Fruit fly (Drosophila melanogaster) whole organism, embryonic: ENCODE results near the gene mei-218.

ENCODE experiments used
- Aef1 ChIP-seq: fragments of 200-800 bp; sonication (Bioruptor generic); IDR thresholded peaks from 3 replicates; pipeline ENCODE4 v1.3.6; 2022; ENCODE audit warnings: missing biosample characterization, missing genetic modification characterization
- Atf3 ChIP-seq: fragments of 200-800 bp; sonication (Bioruptor generic); optimal IDR thresholded peaks from 3 replicates; lab custom pipeline; 2016; ENCODE audit warnings: missing biosample characterization, missing genetic modification characterization
- Blimp-1 ChIP-seq: fragments of 200-800 bp; sonication (Bioruptor generic); optimal IDR thresholded peaks from 3 replicates; lab custom pipeline; 2018; ENCODE audit warnings: missing biosample characterization, missing genetic modification characterization, mild to moderate bottlenecking, moderate library complexity, missing genetic modification reagents
- CG10543 ChIP-seq: fragments of 200-800 bp; sonication (Bioruptor generic); optimal IDR thresholded peaks from 3 replicates; lab custom pipeline; 2017; ENCODE audit warnings: missing biosample characterization, mild to moderate bottlenecking, missing genetic modification characterization, moderate library complexity
- CG10979 ChIP-seq: fragments of 200-800 bp; sonication (Bioruptor generic); optimal IDR thresholded peaks from 2 replicates; lab custom pipeline; 2018; ENCODE audit warnings: missing biosample characterization, mild to moderate bottlenecking, missing genetic modification characterization, moderate library complexity
- CG11504 ChIP-seq: fragments of 200-800 bp; sonication (Bioruptor generic); optimal IDR thresholded peaks from 3 replicates; lab custom pipeline; 2019; ENCODE audit warnings: missing biosample characterization, mild to moderate bottlenecking, missing genetic modification characterization, moderate library complexity
- CG11695 ChIP-seq: fragments of 200-800 bp; sonication (Bioruptor generic); IDR thresholded peaks from 3 replicates; pipeline ENCODE4 v1.3.6; 2022; ENCODE audit warnings: missing biosample characterization, missing genetic modification characterization
- CG14710 ChIP-seq: fragments of 200-800 bp; sonication (Bioruptor generic); optimal IDR thresholded peaks from 3 replicates; lab custom pipeline; 2019; ENCODE audit warnings: missing biosample characterization, mild to moderate bottlenecking, missing genetic modification characterization, moderate library complexity
- CG15696 ChIP-seq: fragments of 200-800 bp; sonication (Bioruptor generic); optimal IDR thresholded peaks from 2 replicates; lab custom pipeline; 2019; ENCODE audit warnings: missing biosample characterization, mild to moderate bottlenecking, missing genetic modification characterization, moderate library complexity
- CG17328 ChIP-seq: fragments of 200-800 bp; sonication (Bioruptor generic); IDR thresholded peaks from 2 replicates; pipeline ENCODE4 v1.3.6; 2022; ENCODE audit warnings: missing biosample characterization, missing genetic modification characterization
- CG17829 ChIP-seq: fragments of 200-800 bp; optimal IDR thresholded peaks from 2 replicates; lab custom pipeline; 2019; ENCODE audit warnings: missing biosample characterization, mild to moderate bottlenecking, missing genetic modification characterization, moderate library complexity
- CG18262 ChIP-seq: fragments of 200-800 bp; optimal IDR thresholded peaks from 3 replicates; lab custom pipeline; 2019; ENCODE audit warnings: missing biosample characterization, mild to moderate bottlenecking, missing genetic modification characterization, moderate library complexity
- CG30403 ChIP-seq: fragments of 200-800 bp; sonication (Bioruptor generic); optimal IDR thresholded peaks from 3 replicates; lab custom pipeline; 2016; ENCODE audit warnings: missing biosample characterization, missing genetic modification characterization
- CG32772 ChIP-seq: fragments of 200-800 bp; sonication (Bioruptor generic); IDR thresholded peaks from 2 replicates; pipeline ENCODE4 v1.3.6; 2022; ENCODE audit warnings: missing biosample characterization, missing genetic modification characterization
- CG3726 ChIP-seq: fragments of 200-800 bp; sonication (Bioruptor generic); IDR thresholded peaks from 3 replicates; pipeline ENCODE4, ENCODE4 v1.3.6; 2022; ENCODE audit warnings: missing biosample characterization, missing genetic modification characterization
- CG4424 ChIP-seq: fragments of 200-800 bp; sonication (Bioruptor generic); optimal IDR thresholded peaks from 3 replicates; lab custom pipeline; 2016; ENCODE audit warnings: missing biosample characterization, missing genetic modification characterization
- CG7839 ChIP-seq: fragments of 200-800 bp; sonication (Bioruptor generic); optimal IDR thresholded peaks from 3 replicates; lab custom pipeline; 2018; ENCODE audit warnings: missing biosample characterization, mild to moderate bottlenecking, missing genetic modification characterization, moderate library complexity
- Fer1 ChIP-seq: fragments of 200-800 bp; sonication (Bioruptor generic); optimal IDR thresholded peaks from 2 replicates; lab custom pipeline; 2017; ENCODE audit warnings: missing biosample characterization, mild to moderate bottlenecking, missing genetic modification characterization
- Gug ChIP-seq: fragments of 200-800 bp; sonication (Bioruptor generic); IDR thresholded peaks from 4 replicates; pipeline ENCODE4 v1.3.6; 2022; ENCODE audit warnings: missing biosample characterization, missing genetic modification characterization
- Lpt ChIP-seq: fragments of >200 bp; optimal IDR thresholded peaks from 2 replicates; lab custom pipeline; 2018; ENCODE audit warnings: missing biosample characterization, missing genetic modification characterization
- Oaz ChIP-seq: fragments of 200-800 bp; sonication (Bioruptor generic); IDR thresholded peaks from 2 replicates; pipeline ENCODE4 v1.3.6; 2022; ENCODE audit warnings: missing biosample characterization, missing genetic modification characterization
- Oli ChIP-seq: fragments of 200-800 bp; sonication (Bioruptor generic); optimal IDR thresholded peaks from 2 replicates; lab custom pipeline; 2018; ENCODE audit warnings: missing biosample characterization, mild to moderate bottlenecking, missing genetic modification characterization, moderate library complexity
- Side ChIP-seq: fragments of 200-800 bp; sonication (Bioruptor generic); optimal IDR thresholded peaks from 2 replicates; lab custom pipeline; 2016; ENCODE audit warnings: missing biosample characterization, missing genetic modification characterization
- Sry-δ ChIP-seq: fragments of 200-800 bp; sonication (Bioruptor generic); optimal IDR thresholded peaks from 2 replicates; lab custom pipeline; 2016; ENCODE audit warnings: missing biosample characterization, missing genetic modification characterization
- YL-1 ChIP-seq: fragments of 200-800 bp; sonication (Bioruptor generic); optimal IDR thresholded peaks from 3 replicates; lab custom pipeline; 2017; ENCODE audit warnings: missing biosample characterization, mild to moderate bottlenecking, missing genetic modification characterization
- ab ChIP-seq: fragments of 200-800 bp; sonication (Bioruptor generic); optimal IDR thresholded peaks from 2 replicates; lab custom pipeline; 2016; ENCODE audit warnings: missing biosample characterization, missing genetic modification characterization
- ara ChIP-seq: fragments of 200-800 bp; sonication (Bioruptor generic); IDR thresholded peaks from 2 replicates; pipeline ENCODE4 v1.3.6; 2022; ENCODE audit warnings: missing biosample characterization, missing genetic modification characterization
- dan ChIP-seq: fragments of 200-800 bp; sonication (Bioruptor generic); IDR thresholded peaks from 2 replicates; pipeline ENCODE4 v1.3.6; 2022; ENCODE audit warnings: missing biosample characterization, missing genetic modification characterization
- eve ChIP-seq, 2 experiments: fragments of >200 bp; optimal IDR thresholded peaks; 2 replicates each; lab custom pipeline; 2017; ENCODE audit warnings: missing biosample characterization in 2 of 2, missing genetic modification characterization in 2 of 2
- fd3F ChIP-seq: fragments of 200-800 bp; sonication (Bioruptor generic); optimal IDR thresholded peaks from 2 replicates; lab custom pipeline; 2018; ENCODE audit warnings: missing biosample characterization, mild to moderate bottlenecking, missing genetic modification characterization, moderate library complexity
- fru ChIP-seq: fragments of >200 bp; optimal IDR thresholded peaks from 2 replicates; lab custom pipeline; 2017
- gcm ChIP-seq: fragments of 200-800 bp; sonication (Bioruptor generic); optimal IDR thresholded peaks from 2 replicates; lab custom pipeline; 2019; ENCODE audit warnings: missing biosample characterization, mild to moderate bottlenecking, missing genetic modification characterization, moderate library complexity
- gem ChIP-seq: fragments of 200-800 bp; sonication (Bioruptor generic); optimal IDR thresholded peaks from 2 replicates; lab custom pipeline; 2019; ENCODE audit warnings: missing biosample characterization, mild to moderate bottlenecking, missing genetic modification characterization, moderate library complexity
- ham ChIP-seq: fragments of 200-800 bp; sonication (Bioruptor generic); IDR thresholded peaks from 2 replicates; pipeline ENCODE4 v1.3.6; 2022; ENCODE audit warnings: missing biosample characterization, missing genetic modification characterization
- hkb ChIP-seq, 2 experiments: fragments of 200-800 bp in 1 of 2; fragments of >200 bp in 1 of 2; sonication (Bioruptor generic) in 1 of 2; IDR thresholded peaks in 1 of 2; optimal IDR thresholded peaks in 1 of 2; 2 replicates each; pipeline versions ENCODE4 v1.3.6 to Lab custom; 2017 to 2022; ENCODE audit warnings: missing biosample characterization in 1 of 2, missing genetic modification characterization in 1 of 2
- ken ChIP-seq: fragments of 200-800 bp; sonication (Bioruptor generic); IDR thresholded peaks from 3 replicates; pipeline ENCODE4 v1.3.6; 2022; ENCODE audit warnings: missing biosample characterization, missing genetic modification characterization
- lab ChIP-seq: fragments of 200-800 bp; sonication (Bioruptor generic); optimal IDR thresholded peaks from 3 replicates; lab custom pipeline; 2017; ENCODE audit warnings: missing biosample characterization, missing genetic modification characterization, mild to moderate bottlenecking, moderate library complexity, missing genetic modification reagents
- lola ChIP-seq, 3 experiments: fragments of >200 bp in 2 of 3; fragments of 200-800 bp in 1 of 3; sonication (Bioruptor generic) in 1 of 3; optimal IDR thresholded peaks; 2 replicates each; lab custom pipeline; 2017 to 2019; ENCODE audit warnings: missing biosample characterization in 3 of 3, missing genetic modification characterization in 3 of 3, mild to moderate bottlenecking in 1 of 3, moderate library complexity in 1 of 3
- nmo ChIP-seq: fragments of 200-800 bp; sonication (Bioruptor generic); optimal IDR thresholded peaks from 2 replicates; lab custom pipeline; 2018; ENCODE audit warnings: missing biosample characterization, mild to moderate bottlenecking, missing genetic modification characterization, moderate library complexity
- nom ChIP-seq: fragments of 200-800 bp; sonication (Bioruptor generic); optimal IDR thresholded peaks from 2 replicates; lab custom pipeline; 2017; ENCODE audit warnings: missing biosample characterization, missing genetic modification characterization, mild to moderate bottlenecking, moderate library complexity, missing genetic modification reagents
- odd ChIP-seq: fragments of 200-800 bp; sonication (Bioruptor generic); optimal IDR thresholded peaks from 2 replicates; lab custom pipeline; 2017; ENCODE audit warnings: missing biosample characterization, mild to moderate bottlenecking, missing genetic modification characterization
- pho ChIP-seq: fragments of 200-800 bp; sonication (Bioruptor generic); optimal IDR thresholded peaks from 2 replicates; lab custom pipeline; 2016; ENCODE audit warnings: missing biosample characterization, missing genetic modification characterization
- psq ChIP-seq: fragments of 200-800 bp; sonication (Bioruptor generic); optimal IDR thresholded peaks from 2 replicates; lab custom pipeline; 2017; ENCODE audit warnings: missing biosample characterization, missing genetic modification characterization
- sens ChIP-seq: fragments of 200-800 bp; sonication (Bioruptor generic); peaks from one replicate; lab custom pipeline; 2016; ENCODE audit warnings: missing biosample characterization, missing genetic modification characterization
- sr ChIP-seq: fragments of 200-800 bp; sonication (Bioruptor generic); IDR thresholded peaks from 3 replicates; pipeline ENCODE4 v1.3.6; 2022; ENCODE audit warnings: missing biosample characterization, missing genetic modification characterization
- unpg ChIP-seq: fragments of 200-800 bp; sonication (Bioruptor generic); optimal IDR thresholded peaks from 3 replicates; lab custom pipeline; 2018; ENCODE audit warnings: missing biosample characterization, mild to moderate bottlenecking, missing genetic modification characterization, moderate library complexity
- yki ChIP-seq: fragments of >200 bp; optimal IDR thresholded peaks from 3 replicates; lab custom pipeline; 2018

mei-218 gene

dm6 chrX:17111958-17112953, 30.5 kb downstream of the mei-218 start (continued):
- TF ChIP-seq ab (GFP tag; lab: Kevin White, UChicago) (no peak), psq (GFP tag; lab: Kevin White, UChicago) (no peak), Gug (GFP tag; lab: Robert Waterston, UW) (no peak), odd (GFP tag; lab: Kevin White, UChicago) (no peak)

dm6 chrX:17111274-17111673, 31.5 kb downstream of the mei-218 start:
- TF ChIP-seq lola (GFP tag; optimal IDR thresholded peaks at IDR 0.05; lab: Kevin White, UChicago) (peak in 1 of 3 experiments; percentile 6), hkb (optimal IDR thresholded peaks at IDR 0.05; lab: Kevin White, UChicago) (no peak), hkb (GFP tag; IDR thresholded peaks at IDR 0.05; lab: Robert Waterston, UW) (no peak), CG4424 (peak; percentile 20), ham (GFP tag; lab: Robert Waterston, UW) (no peak), CG3726 (GFP tag; lab: Robert Waterston, UW) (no peak), fd3F (no peak), fru (lab: Kevin White, UChicago) (no peak), Aef1 (no peak), ken (GFP tag; lab: Robert Waterston, UW) (no peak), CG10979 (no peak), Blimp-1 (GFP tag; lab: Kevin White, UChicago) (peak; percentile 20), Oaz (GFP tag; lab: Robert Waterston, UW) (no peak), CG11695 (GFP tag; lab: Robert Waterston, UW) (no peak), Lpt (GFP tag; lab: Kevin White, UChicago) (no peak), Side (GFP tag; lab: Kevin White, UChicago) (no peak), CG10543 (GFP tag; lab: Kevin White, UChicago) (no peak), lab (GFP tag; lab: Kevin White, UChicago) (no peak), Sry-δ (GFP tag; lab: Kevin White, UChicago) (no peak), CG15696 (tag; lab: Kevin White, UChicago) (no peak), CG17328 (GFP tag; lab: Robert Waterston, UW) (0 out of 2 replicates have a peak, but pooled peaks have one; percentile 28), gem (tag; lab: Kevin White, UChicago) (peak; percentile 44), unpg (GFP tag; lab: Kevin White, UChicago) (peak; percentile 0), CG17829 (tag; lab: Kevin White, UChicago) (no peak), CG30403 (GFP tag; lab: Kevin White, UChicago) (peak; percentile 8), sr (GFP tag; lab: Robert Waterston, UW) (no peak), yki (lab: Kevin White, UChicago) (no peak), nmo (GFP tag; lab: Kevin White, UChicago) (peak; percentile 16), eve (GFP tag; optimal IDR thresholded peaks at IDR 0.05; lab: Kevin White, UChicago) (peak in 1 of 2 experiments; percentile 4), CG18262 (tag; lab: Kevin White, UChicago) (peak; percentile 36), sens (peak; percentile 84), pho (GFP tag; lab: Kevin White, UChicago) (no peak), YL-1 (GFP tag; lab: Kevin White, UChicago) (no peak), CG32772 (no peak), CG14710 (tag; lab: Kevin White, UChicago) (no peak), Fer1 (GFP tag; lab: Kevin White, UChicago) (no peak), ara (GFP tag; lab: Robert Waterston, UW) (no peak), gcm (GFP tag; lab: Kevin White, UChicago) (peak; percentile 21), nom (no peak), Atf3 (GFP tag; lab: Kevin White, UChicago) (no peak), Oli (tag; lab: Kevin White, UChicago) (peak; percentile 2), CG7839 (tag; lab: Kevin White, UChicago) (peak; percentile 3), CG11504 (tag; lab: Kevin White, UChicago) (peak; percentile 7), dan (GFP tag; lab: Robert Waterston, UW) (no peak)
